Worm (Caenorhabditis elegans) whole organism, midembryonic: Measurements from ENCODE around the gene sdz-36.

Experiments used
- flt-1 ChIP-seq: fragments of 200-800 bp; sonication (Bioruptor generic); IDR thresholded peaks from 2 replicates; pipeline ENCODE4 v1.3.6; 2022; ENCODE audit warnings: missing genetic modification characterization, missing compliant biosample characterization
- ztf-29 ChIP-seq: fragments of 200-800 bp; sonication (Bioruptor generic); IDR thresholded peaks from 2 replicates; pipeline ENCODE4 v1.3.6; 2022; ENCODE audit warnings: missing genetic modification reagents, missing genetic modification characterization, missing compliant biosample characterization

ce11 chrIV:9727217-9727616, 36.5 kb downstream of the sdz-36 start:
- TF ChIP-seq flt-1 (GFP tag; lab: Robert Waterston, UW) (no peak), ztf-29 (no peak)
